Fruit fly (Drosophila melanogaster) whole organism, prepupa: Measurements from ENCODE around the gene CG31908.

Experiments used
- CG10669 ChIP-seq: fragments of 200-800 bp; sonication (Bioruptor generic); optimal IDR thresholded peaks from 3 replicates; lab custom pipeline; 2018; ENCODE audit warnings: missing biosample characterization, mild to moderate bottlenecking, missing genetic modification characterization, moderate library complexity
- CG1621 ChIP-seq: fragments of 200-800 bp; sonication (Bioruptor generic); optimal IDR thresholded peaks from 3 replicates; lab custom pipeline; 2018; ENCODE audit warnings: missing biosample characterization, mild to moderate bottlenecking, missing genetic modification characterization
- CG16779 ChIP-seq: fragments of 200-800 bp; sonication (Bioruptor generic); optimal IDR thresholded peaks from 3 replicates; lab custom pipeline; 2017; ENCODE audit warnings: missing biosample characterization, mild to moderate bottlenecking, missing genetic modification characterization
- CG8119 ChIP-seq: fragments of 200-800 bp; sonication (Bioruptor generic); IDR thresholded peaks from 3 replicates; pipeline ENCODE4 v1.3.6; 2022; ENCODE audit warnings: missing biosample characterization, missing genetic modification characterization
- Eip93F ChIP-seq: fragments of 200-800 bp; sonication (Bioruptor generic); optimal IDR thresholded peaks from 2 replicates; lab custom pipeline; 2016; ENCODE audit warnings: missing biosample characterization, mild to moderate bottlenecking, missing genetic modification characterization
- Ets96B ChIP-seq: fragments of 200-800 bp; optimal IDR thresholded peaks from 2 replicates; lab custom pipeline; 2019; ENCODE audit warnings: missing biosample characterization, mild to moderate bottlenecking, missing genetic modification characterization, moderate library complexity
- Hr38 ChIP-seq: sonication (Bioruptor generic); optimal IDR thresholded peaks from 2 replicates; lab custom pipeline; 2016; ENCODE audit warnings: missing biosample characterization, missing genetic modification characterization
- dac ChIP-seq: fragments of 200-800 bp; sonication (Bioruptor generic); optimal IDR thresholded peaks from 2 replicates; lab custom pipeline; 2017; ENCODE audit warnings: missing biosample characterization, mild to moderate bottlenecking, missing genetic modification characterization
- esn ChIP-seq: fragments of 200-800 bp; sonication (Bioruptor generic); optimal IDR thresholded peaks from 2 replicates; lab custom pipeline; 2016; ENCODE audit warnings: missing biosample characterization, mild to moderate bottlenecking, missing genetic modification characterization, moderate library complexity
- fd85E ChIP-seq: fragments of 200-800 bp; sonication (Bioruptor generic); optimal IDR thresholded peaks from 3 replicates; lab custom pipeline; 2016; ENCODE audit warnings: missing biosample characterization, missing genetic modification characterization
- lz ChIP-seq: fragments of 200-800 bp; sonication (Bioruptor generic); optimal IDR thresholded peaks from 3 replicates; lab custom pipeline; 2016; ENCODE audit warnings: missing biosample characterization, missing genetic modification characterization
- net ChIP-seq: fragments of 200-800 bp; sonication (Bioruptor generic); optimal IDR thresholded peaks from 3 replicates; lab custom pipeline; 2016; ENCODE audit warnings: missing biosample characterization, missing genetic modification characterization
- topi ChIP-seq: fragments of 200-800 bp; sonication (Bioruptor generic); optimal IDR thresholded peaks from 3 replicates; lab custom pipeline; 2016; ENCODE audit warnings: missing biosample characterization, missing genetic modification characterization

DNA sequence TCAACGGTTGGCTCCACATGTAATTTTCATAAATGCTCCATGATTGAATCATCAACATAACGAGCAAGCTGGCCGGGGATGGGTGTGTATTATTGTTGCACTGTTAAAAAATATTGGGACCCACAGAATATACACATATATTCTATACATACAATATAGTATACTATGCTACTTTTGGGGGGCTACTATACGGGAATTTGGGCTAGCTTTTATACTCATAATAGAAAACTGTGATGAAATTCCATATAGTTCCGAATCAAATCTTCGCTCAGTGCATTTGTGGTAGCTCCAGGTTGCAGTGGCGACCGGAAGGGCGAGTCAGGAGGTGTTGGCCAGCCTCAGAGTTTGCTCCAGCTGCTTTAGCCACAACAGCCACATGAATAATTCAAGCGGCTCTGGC, 44.7 kb upstream of the CG31908 start:
- TF ChIP-seq fd85E (no peak), Eip93F (GFP tag; lab: Kevin White, UChicago) (no peak), CG16779 (no peak), esn (GFP tag; lab: Kevin White, UChicago) (no peak), topi (GFP tag; lab: Kevin White, UChicago) (peak; percentile 40), CG8119 (GFP tag; lab: Robert Waterston, UW) (peak; percentile 50; the same call in 1 of the 3 replicates), Ets96B (tag; lab: Kevin White, UChicago) (peak; percentile 66), dac (no peak), CG1621 (tag; lab: Kevin White, UChicago) (peak; percentile 63), Hr38 (GFP tag; lab: Kevin White, UChicago) (no peak), CG10669 (peak; percentile 69), lz (GFP tag; lab: Kevin White, UChicago) (peak; percentile 1), net (GFP tag; lab: Kevin White, UChicago) (no peak)
